Worm (Caenorhabditis elegans) whole organism, young adult: Measurements from ENCODE around the gene C18E9.8.

Source experiments
- B0261.1 ChIP-seq: sonication (generic microtip); optimal IDR thresholded peaks from 2 replicates; lab custom pipeline; 2016; ENCODE audit warnings: mild to moderate bottlenecking, missing genetic modification characterization, moderate library complexity, missing compliant biosample characterization
- B0336.3 ChIP-seq: fragments of 200-800 bp; sonication (Bioruptor generic); IDR thresholded peaks from 2 replicates; pipeline ENCODE4 v1.3.6; 2022; ENCODE audit warnings: missing genetic modification characterization, missing compliant biosample characterization
- D2030.7 ChIP-seq: fragments of 200-800 bp; sonication (Bioruptor generic); IDR thresholded peaks from 2 replicates; pipeline ENCODE4 v1.3.6; 2022; ENCODE audit warnings: missing genetic modification reagents, missing genetic modification characterization, missing compliant biosample characterization
- F23B12.7 ChIP-seq: sonication (generic microtip); optimal IDR thresholded peaks from 2 replicates; lab custom pipeline; 2017; ENCODE audit warnings: missing genetic modification characterization, mild to moderate bottlenecking, missing compliant biosample characterization, antibody characterized with exemption, moderate library complexity; ENCODE audit not compliant: insufficient read depth
- F33H1.4 ChIP-seq: fragments of 200-800 bp; sonication (Bioruptor generic); IDR thresholded peaks from 2 replicates; pipeline ENCODE4 v1.3.6; 2022; ENCODE audit warnings: missing genetic modification reagents, missing genetic modification characterization, missing compliant biosample characterization
- F39B2.1 ChIP-seq: fragments of 200-800 bp; sonication (Bioruptor generic); IDR thresholded peaks from 2 replicates; pipeline ENCODE4 v1.3.6; 2022; ENCODE audit warnings: missing genetic modification reagents, missing genetic modification characterization, missing compliant biosample characterization
- K11D2.4 ChIP-seq: fragments of 200-800 bp; sonication (Bioruptor generic); IDR thresholded peaks from 2 replicates; pipeline ENCODE4 v1.3.6; 2022; ENCODE audit warnings: missing genetic modification reagents, missing genetic modification characterization, missing compliant biosample characterization
- K12H6.12 ChIP-seq: fragments of 200-800 bp; sonication (Bioruptor generic); optimal IDR thresholded peaks from 2 replicates; lab custom pipeline; 2018; ENCODE audit warnings: mild to moderate bottlenecking, missing genetic modification characterization, missing compliant biosample characterization
- Y53F4B.3 ChIP-seq: fragments of 200-800 bp; sonication (Bioruptor generic); IDR thresholded peaks from 2 replicates; pipeline ENCODE4 v1.3.6; 2022; ENCODE audit warnings: missing genetic modification reagents, missing genetic modification characterization, missing compliant biosample characterization
- Y56A3A.18 ChIP-seq: fragments of 200-800 bp; sonication (Bioruptor generic); IDR thresholded peaks from 2 replicates; pipeline ENCODE4 v1.3.6; 2022; ENCODE audit warnings: missing genetic modification reagents, missing genetic modification characterization, missing compliant biosample characterization
- Y79H2A.3 ChIP-seq: fragments of 200-800 bp; sonication (Bioruptor generic); conservative IDR thresholded peaks from 2 replicates; pipeline ENCODE4 v1.3.6; 2022; ENCODE audit warnings: missing genetic modification reagents, missing genetic modification characterization, missing compliant biosample characterization
- Y95B8A.8 ChIP-seq: fragments of 200-800 bp; sonication (Bioruptor generic); IDR thresholded peaks from 2 replicates; pipeline ENCODE4 v1.3.6; 2022; ENCODE audit warnings: missing genetic modification reagents, missing genetic modification characterization, missing compliant biosample characterization
- ZK185.1 ChIP-seq: sonication (generic microtip); optimal IDR thresholded peaks from 2 replicates; lab custom pipeline; 2016; ENCODE audit warnings: mild to moderate bottlenecking, missing genetic modification characterization, missing compliant biosample characterization; ENCODE audit not compliant: poor library complexity, severe bottlenecking
- ama-1 ChIP-seq, 3 experiments: fragments of 150-350 bp in 1 of 3; sonication (generic microtip) in 2 of 3; optimal IDR thresholded peaks; 2 replicates each; lab custom pipeline; 2014 to 2018; ENCODE audit warnings: missing biosample characterization in 2 of 3, missing genetic modification characterization in 2 of 3, missing genetic modification reagents in 2 of 3
- aptf-2 ChIP-seq: fragments of 200-800 bp; sonication (Bioruptor generic); conservative IDR thresholded peaks from 2 replicates; pipeline ENCODE4 v1.3.6; 2022; ENCODE audit warnings: missing genetic modification reagents, missing genetic modification characterization, missing compliant biosample characterization
- attf-6 ChIP-seq: fragments of 200-800 bp; sonication (Bioruptor generic); IDR thresholded peaks from 2 replicates; pipeline ENCODE4 v1.3.6; 2022; ENCODE audit warnings: missing genetic modification reagents, missing genetic modification characterization, missing compliant biosample characterization
- cebp-1 ChIP-seq, 2 experiments: fragments of 200-800 bp in 1 of 2; sonication (Bioruptor generic) in 1 of 2; sonication (generic microtip) in 1 of 2; IDR thresholded peaks in 1 of 2; optimal IDR thresholded peaks in 1 of 2; 2 replicates each; pipeline versions ENCODE4 v1.3.6 to Lab custom; 2017 to 2022; ENCODE audit warnings: missing compliant biosample characterization in 2 of 2, missing genetic modification characterization in 2 of 2, mild to moderate bottlenecking in 1 of 2, missing genetic modification reagents in 1 of 2, moderate library complexity in 1 of 2
- ceh-27 ChIP-seq: fragments of 200-800 bp; sonication (Bioruptor generic); optimal IDR thresholded peaks from 2 replicates; lab custom pipeline; 2018; ENCODE audit warnings: mild to moderate bottlenecking, missing genetic modification characterization, moderate library complexity, missing compliant biosample characterization
- ceh-58 ChIP-seq: fragments of 200-800 bp; sonication (Bioruptor generic); IDR thresholded peaks from 2 replicates; pipeline ENCODE4 v1.3.6; 2022; ENCODE audit warnings: missing genetic modification characterization, missing compliant biosample characterization
- ets-4 ChIP-seq: fragments of 200-800 bp; sonication (Bioruptor generic); optimal IDR thresholded peaks from 2 replicates; lab custom pipeline; 2018; ENCODE audit warnings: mild to moderate bottlenecking, missing genetic modification characterization, missing compliant biosample characterization
- fkh-3 ChIP-seq: sonication (generic microtip); optimal IDR thresholded peaks from 2 replicates; lab custom pipeline; 2016; ENCODE audit warnings: mild to moderate bottlenecking, missing genetic modification characterization, missing compliant biosample characterization
- him-1 ChIP-seq: sonication (generic microtip); optimal IDR thresholded peaks from 2 replicates; lab custom pipeline; 2016; ENCODE audit warnings: missing genotype, missing genetic modification reagents, missing genetic modification characterization, missing compliant biosample characterization
- hlh-12 ChIP-seq: sonication (generic microtip); optimal IDR thresholded peaks from 2 replicates; lab custom pipeline; 2016; ENCODE audit warnings: missing genetic modification characterization, missing compliant biosample characterization
- hmg-20 ChIP-seq: fragments of 200-800 bp; sonication (Bioruptor generic); IDR thresholded peaks from 2 replicates; pipeline ENCODE4 v1.3.6; 2022; ENCODE audit warnings: missing genetic modification reagents, missing genetic modification characterization, missing compliant biosample characterization
- hsf-1 ChIP-seq: fragments of 200-800 bp; sonication (Bioruptor generic); IDR thresholded peaks from 2 replicates; pipeline ENCODE4 v1.3.6; 2022; ENCODE audit warnings: missing genetic modification reagents, missing genetic modification characterization, missing compliant biosample characterization
- lin-26 ChIP-seq: fragments of 200-800 bp; sonication (Bioruptor generic); IDR thresholded peaks from 2 replicates; pipeline ENCODE4 v1.3.6; 2022; ENCODE audit warnings: missing genetic modification reagents, missing genetic modification characterization, missing compliant biosample characterization
- madf-6 ChIP-seq: fragments of 200-800 bp; sonication (Bioruptor generic); IDR thresholded peaks from 2 replicates; pipeline ENCODE4 v1.3.6; 2022; ENCODE audit warnings: missing genetic modification reagents, missing genetic modification characterization, missing compliant biosample characterization
- mxl-1 ChIP-seq: sonication (generic microtip); optimal IDR thresholded peaks from 2 replicates; lab custom pipeline; 2016; ENCODE audit warnings: missing genetic modification characterization, missing compliant biosample characterization
- nfyb-1 ChIP-seq: fragments of 200-800 bp; sonication (Bioruptor generic); IDR thresholded peaks from 2 replicates; pipeline ENCODE4 v1.3.6; 2022; ENCODE audit warnings: missing genetic modification reagents, missing genetic modification characterization, missing compliant biosample characterization
- nhr-120 ChIP-seq: fragments of 200-800 bp; sonication (Bioruptor generic); IDR thresholded peaks from 2 replicates; pipeline ENCODE4 v1.3.6; 2022; ENCODE audit warnings: missing genetic modification characterization, missing compliant biosample characterization
- nhr-179 ChIP-seq: sonication (generic microtip); optimal IDR thresholded peaks from 2 replicates; lab custom pipeline; 2016; ENCODE audit warnings: mild to moderate bottlenecking, missing genetic modification characterization, missing compliant biosample characterization
- nhr-27 ChIP-seq: fragments of 200-800 bp; sonication (Bioruptor generic); optimal IDR thresholded peaks from 2 replicates; lab custom pipeline; 2018; ENCODE audit warnings: mild to moderate bottlenecking, missing genetic modification characterization, moderate library complexity, missing compliant biosample characterization
- pha-4 ChIP-seq: fragments of 150-350 bp; sonication (generic microtip); optimal IDR thresholded peaks from 2 replicates; lab custom pipeline; 2014; ENCODE audit warnings: missing biosample characterization, missing genetic modification reagents, missing genetic modification characterization
- sdz-38 ChIP-seq: sonication (generic microtip); optimal IDR thresholded peaks from 2 replicates; lab custom pipeline; 2016; ENCODE audit warnings: missing genotype, missing genetic modification characterization, missing compliant biosample characterization
- sea-2 ChIP-seq: fragments of 200-800 bp; sonication (Bioruptor generic); IDR thresholded peaks from 2 replicates; pipeline ENCODE4 v1.3.6; 2022; ENCODE audit warnings: missing genetic modification characterization, missing compliant biosample characterization
- snpc-3.4 ChIP-seq: sonication (generic microtip); optimal IDR thresholded peaks from 2 replicates; lab custom pipeline; 2017; ENCODE audit warnings: missing genetic modification characterization, mild to moderate bottlenecking, missing compliant biosample characterization, antibody characterized with exemption, moderate library complexity, missing genotype, missing genetic modification reagents
- tbp1 ChIP-seq: fragments of 200-800 bp; sonication (Bioruptor generic); optimal IDR thresholded peaks from 2 replicates; lab custom pipeline; 2018; ENCODE audit warnings: mild to moderate bottlenecking, missing genetic modification characterization, missing compliant biosample characterization
- tbx-9 ChIP-seq: sonication (generic microtip); optimal IDR thresholded peaks from 2 replicates; lab custom pipeline; 2016; ENCODE audit warnings: borderline replicate concordance, missing genetic modification characterization, inconsistent platforms, missing compliant biosample characterization
- tlf-1 ChIP-seq: fragments of 200-800 bp; sonication (Bioruptor generic); optimal IDR thresholded peaks from 2 replicates; lab custom pipeline; 2018; ENCODE audit warnings: mild to moderate bottlenecking, missing genetic modification characterization, missing compliant biosample characterization
- unc-130 ChIP-seq: sonication (generic microtip); optimal IDR thresholded peaks from 2 replicates; lab custom pipeline; 2016; ENCODE audit warnings: missing genetic modification reagents, missing genetic modification characterization, missing compliant biosample characterization
- unc-62 ChIP-seq: fragments of 150-350 bp; optimal IDR thresholded peaks from 2 replicates; lab custom pipeline; 2014; ENCODE audit warnings: missing biosample characterization, missing genetic modification reagents, missing genetic modification characterization
- ztf-6 ChIP-seq: fragments of 200-800 bp; sonication (Bioruptor generic); IDR thresholded peaks from 2 replicates; pipeline ENCODE4 v1.3.6; 2022; ENCODE audit warnings: missing genetic modification reagents, missing genetic modification characterization, missing compliant biosample characterization

Gene C18E9.8

ce11 chrII:8938907-8939622 is 48.8 kb downstream of the C18E9.8 start (continued):
- peak; percentile 67; the same call in 1 of the 2 replicates for TF ChIP-seq Y79H2A.3 (GFP tag; lab: Robert Waterston, UW)
- TF ChIP-seq ama-1 (optimal IDR thresholded peaks at IDR 0.05; lab: Kevin White, UChicago), result no peak
- TF ChIP-seq ama-1 (GFP tag; optimal IDR thresholded peaks at IDR 0.05; lab: Kevin White, UChicago), result peak in 1 of 2 experiments; percentile 57
- no peak for TF ChIP-seq K12H6.12 (tag; lab: Kevin White, UChicago)
- TF ChIP-seq sdz-38, result no peak
- no peak for TF ChIP-seq tlf-1 (GFP tag; lab: Kevin White, UChicago)
- TF ChIP-seq ceh-27 (GFP tag; lab: Kevin White, UChicago), result no peak
- TF ChIP-seq F39B2.1 (GFP tag; lab: Robert Waterston, UW), result no peak
- TF ChIP-seq aptf-2, result no peak
- no peak for TF ChIP-seq fkh-3 (tag; lab: Kevin White, UChicago)
- TF ChIP-seq hsf-1 (GFP tag; lab: Robert Waterston, UW), result no peak
- peak; percentile 34; the same call in 1 of the 2 replicates for TF ChIP-seq D2030.7
- no peak for TF ChIP-seq K11D2.4 (GFP tag; lab: Robert Waterston, UW)
- peak; percentile 62; the same call in 1 of the 2 replicates for TF ChIP-seq nfyb-1 (GFP tag; lab: Robert Waterston, UW)
- TF ChIP-seq F23B12.7 (tag; lab: Kevin White, UChicago), result no peak
- no peak for TF ChIP-seq unc-62 (GFP tag; lab: Kevin White, UChicago)
- TF ChIP-seq nhr-120 (GFP tag; lab: Robert Waterston, UW), result no peak
- peak; percentile 1 for TF ChIP-seq snpc-3.4 (tag; lab: Kevin White, UChicago)
- 0 out of 2 replicates have a peak, but pooled peaks have one; percentile 21 for TF ChIP-seq B0336.3 (GFP tag; lab: Robert Waterston, UW)
- 0 out of 2 replicates have a peak, but pooled peaks have one; percentile 17 for TF ChIP-seq attf-6 (GFP tag; lab: Robert Waterston, UW)
- TF ChIP-seq B0261.1 (tag; lab: Kevin White, UChicago), result no peak
- no peak for TF ChIP-seq ets-4 (GFP tag; lab: Kevin White, UChicago)
- peak; percentile 47; the same call in 1 of the 2 replicates for TF ChIP-seq lin-26 (GFP tag; lab: Robert Waterston, UW)
- no peak for TF ChIP-seq ztf-6 (GFP tag; lab: Robert Waterston, UW)
- TF ChIP-seq nhr-27 (tag; lab: Kevin White, UChicago), result no peak
- TF ChIP-seq mxl-1, result no peak
- no peak for TF ChIP-seq Y53F4B.3 (GFP tag; lab: Robert Waterston, UW)
- TF ChIP-seq tbp1, result peak; percentile 30
- no peak for TF ChIP-seq pha-4 (tag; lab: Kevin White, UChicago)
- TF ChIP-seq tbx-9, result no peak
- TF ChIP-seq hmg-20 (GFP tag; lab: Robert Waterston, UW), result no peak
- TF ChIP-seq F33H1.4 (GFP tag; lab: Robert Waterston, UW), result no peak; the same call in 1 of the 2 replicates
- peak; percentile 1 for TF ChIP-seq ZK185.1 (tag; lab: Kevin White, UChicago)
- TF ChIP-seq unc-130 (GFP tag; lab: Kevin White, UChicago), result peak; percentile 32
- TF ChIP-seq Y95B8A.8 (GFP tag; lab: Robert Waterston, UW), result peak; percentile 80
- TF ChIP-seq hlh-12 (tag; lab: Kevin White, UChicago), result no peak
- TF ChIP-seq madf-6 (GFP tag; lab: Robert Waterston, UW), result peak; percentile 62
- TF ChIP-seq ceh-58 (GFP tag; lab: Robert Waterston, UW), result no peak
- TF ChIP-seq Y56A3A.18 (GFP tag; lab: Robert Waterston, UW), result peak; percentile 68; the same call in 1 of the 2 replicates
- TF ChIP-seq him-1 (tag; lab: Kevin White, UChicago), result peak; percentile 44
- TF ChIP-seq cebp-1 (GFP tag; IDR thresholded peaks at IDR 0.05; lab: Robert Waterston, UW), result no peak
- TF ChIP-seq cebp-1 (tag; optimal IDR thresholded peaks at IDR 0.05; lab: Kevin White, UChicago), result peak; percentile 31
- no peak for TF ChIP-seq nhr-179 (tag; lab: Kevin White, UChicago)
- no peak for TF ChIP-seq sea-2 (GFP tag; lab: Robert Waterston, UW)
